Worm (Caenorhabditis elegans) whole organism, L4 larva: ENCODE results near the gene set-19.

ENCODE experiments used
- Y5F2A.4 ChIP-seq: fragments of 200-800 bp; sonication (Bioruptor generic); optimal IDR thresholded peaks from 2 replicates; lab custom pipeline; 2018; ENCODE audit warnings: mild to moderate bottlenecking, missing genetic modification characterization, missing compliant biosample characterization
- ZK546.5 ChIP-seq, 2 experiments: sonication (generic microtip); optimal IDR thresholded peaks; 2 replicates each; lab custom pipeline; 2017; ENCODE audit warnings: missing biosample characterization in 2 of 2, missing genetic modification characterization in 2 of 2
- daf-16 ChIP-seq, 3 experiments: sonication (generic microtip); optimal IDR thresholded peaks; 2 replicates each; lab custom pipeline; 2016 to 2017; ENCODE audit warnings: missing genetic modification characterization in 3 of 3, missing genetic modification reagents in 3 of 3, mild to moderate bottlenecking in 2 of 3, missing compliant biosample characterization in 2 of 3, missing biosample characterization in 1 of 3, moderate library complexity in 1 of 3
- lin-39 ChIP-seq: fragments of 150-350 bp; optimal IDR thresholded peaks from 2 replicates; lab custom pipeline; 2014; ENCODE audit warnings: missing biosample characterization, missing genetic modification reagents, missing genetic modification characterization
- nhr-11 ChIP-seq: fragments of 150-350 bp; optimal IDR thresholded peaks from 2 replicates; lab custom pipeline; 2014; ENCODE audit warnings: missing biosample characterization, missing genetic modification characterization
- nhr-237 ChIP-seq: sonication (generic microtip); optimal IDR thresholded peaks from 2 replicates; lab custom pipeline; 2017; ENCODE audit warnings: missing biosample characterization, missing genetic modification characterization
- pha-4 ChIP-seq, 2 experiments: fragments of 150-350 bp in 1 of 2; fragments of 200-800 bp in 1 of 2; sonication (Bioruptor generic) in 1 of 2; IDR thresholded peaks in 1 of 2; optimal IDR thresholded peaks in 1 of 2; 2 replicates each; pipeline versions ENCODE4 v1.3.6 to Lab custom; 2014 to 2022; ENCODE audit warnings: missing genetic modification characterization in 2 of 2, missing genetic modification reagents in 2 of 2, missing biosample characterization in 1 of 2, missing compliant biosample characterization in 1 of 2
- pqm-1 ChIP-seq: sonication (generic microtip); optimal IDR thresholded peaks from 2 replicates; lab custom pipeline; 2017; ENCODE audit warnings: missing biosample characterization, missing genetic modification characterization
- skn-1 ChIP-seq: fragments of 150-350 bp; optimal IDR thresholded peaks from 2 replicates; lab custom pipeline; 2014; ENCODE audit warnings: missing biosample characterization, missing genetic modification characterization
- snpc-4 ChIP-seq: fragments of 150-350 bp; optimal IDR thresholded peaks from 2 replicates; lab custom pipeline; 2014; ENCODE audit warnings: missing biosample characterization, missing genetic modification characterization

ce11 chrX:5723758-5724157, 43.7 kb upstream of the set-19 start:
- TF ChIP-seq daf-16 (GFP tag; optimal IDR thresholded peaks at IDR 0.05; lab: Kevin White, UChicago), result no peak
- no peak for TF ChIP-seq daf-16 (tag; optimal IDR thresholded peaks at IDR 0.05; lab: Kevin White, UChicago)
- no peak for TF ChIP-seq pha-4 (GFP tag; IDR thresholded peaks at IDR 0.05; lab: Robert Waterston, UW)
- TF ChIP-seq pha-4 (tag; optimal IDR thresholded peaks at IDR 0.05; lab: Kevin White, UChicago), result no peak
- no peak for TF ChIP-seq ZK546.5 (tag; optimal IDR thresholded peaks at IDR 0.05; lab: Kevin White, UChicago)
- TF ChIP-seq nhr-11 (tag; lab: Kevin White, UChicago), result no peak
- no peak for TF ChIP-seq Y5F2A.4 (GFP tag; lab: Kevin White, UChicago)
- no peak for TF ChIP-seq lin-39 (tag; lab: Kevin White, UChicago)
- TF ChIP-seq nhr-237 (tag; lab: Kevin White, UChicago), result no peak
- TF ChIP-seq snpc-4 (tag; lab: Kevin White, UChicago), result no peak
- no peak for TF ChIP-seq skn-1 (tag; lab: Kevin White, UChicago)
- TF ChIP-seq pqm-1 (tag; lab: Kevin White, UChicago), result no peak
